Worm (Caenorhabditis elegans) whole organism, L4/young adult: ENCODE results near the gene F44D12.6.

ENCODE experiments used
- W03F9.2 ChIP-seq: fragments of 150-350 bp; optimal IDR thresholded peaks from 2 replicates; lab custom pipeline; 2014; ENCODE audit warnings: missing biosample characterization, missing genetic modification characterization
- dao-5 ChIP-seq: sonication (generic microtip); optimal IDR thresholded peaks from 2 replicates; lab custom pipeline; 2016; ENCODE audit warnings: missing genotype, missing genetic modification characterization, moderate library complexity, missing compliant biosample characterization
- him-1 ChIP-seq: sonication (generic microtip); optimal IDR thresholded peaks from 2 replicates; lab custom pipeline; 2016; ENCODE audit warnings: missing genotype, missing genetic modification reagents, missing genetic modification characterization, missing compliant biosample characterization

The F44D12.6 gene

DNA sequence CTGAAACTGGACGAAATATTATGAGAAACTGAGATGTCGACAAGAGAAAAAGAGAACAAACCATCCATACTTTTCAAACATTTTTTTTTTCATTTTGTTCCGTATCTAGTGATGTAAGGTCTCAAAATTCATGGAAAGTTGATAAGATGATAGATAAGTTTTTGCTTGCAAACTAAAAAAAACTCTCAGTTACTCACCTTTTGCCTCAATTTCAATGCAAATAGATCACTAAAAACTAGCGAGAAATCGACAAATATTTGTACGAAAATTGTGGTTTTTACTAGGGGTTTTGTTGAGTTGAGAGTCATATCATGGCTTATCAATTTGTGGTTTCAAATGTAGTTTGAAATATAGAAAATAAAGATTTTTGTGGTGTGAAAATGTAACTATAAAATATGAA lies 27.6 kb downstream of the F44D12.6 start:
- no peak for TF ChIP-seq dao-5
- TF ChIP-seq him-1 (tag; lab: Kevin White, UChicago) = no peak
- TF ChIP-seq W03F9.2 = no peak

DNA sequence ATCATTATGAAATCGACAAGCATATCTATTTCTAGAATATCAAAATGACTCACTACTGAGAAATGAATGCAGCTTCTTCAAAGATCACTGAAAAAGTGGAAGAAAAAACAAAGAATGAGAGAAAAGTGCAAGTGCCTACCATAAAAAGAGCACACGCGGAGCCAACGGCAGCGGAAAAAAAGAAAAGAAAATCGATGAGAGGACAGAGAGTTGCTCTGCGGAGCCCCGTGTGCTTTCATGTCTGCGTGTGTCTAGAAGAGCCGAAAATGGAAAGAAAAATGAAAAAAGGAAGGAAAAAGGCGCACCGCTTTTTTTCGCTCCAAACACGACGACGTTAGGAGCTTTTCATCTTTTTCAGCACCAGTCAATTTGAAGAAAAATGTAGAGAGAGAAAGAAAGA lies 29.6 kb downstream of the F44D12.6 start, which contains the start of gene ipla-7:
ipla-7 (minus strand) TSS at position 122 of the 400 bp plus-strand sequence.
- TF ChIP-seq W03F9.2 = no peak
- no peak for TF ChIP-seq dao-5
- no peak for TF ChIP-seq him-1 (tag; lab: Kevin White, UChicago)

DNA sequence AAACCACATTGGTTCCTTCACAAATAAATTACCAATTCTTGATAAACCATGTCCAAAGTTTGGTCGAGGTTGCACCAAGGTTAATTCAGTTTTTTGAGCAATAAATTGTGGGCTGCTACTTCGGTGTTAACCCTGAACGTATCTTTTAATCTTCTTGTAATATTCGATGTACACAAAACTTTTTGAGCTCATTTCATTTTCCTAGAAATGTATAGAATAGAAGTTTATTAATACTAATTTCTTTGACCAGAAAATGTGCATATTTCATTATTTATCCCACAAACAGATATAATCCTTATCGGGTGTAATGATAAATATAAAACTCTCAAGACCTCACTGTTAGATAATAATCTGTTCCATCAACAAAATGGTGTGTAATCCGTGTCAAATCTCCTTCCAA lies 30.8 kb downstream of the F44D12.6 start:
- TF ChIP-seq W03F9.2 = no peak
- TF ChIP-seq dao-5 = no peak
- no peak for TF ChIP-seq him-1 (tag; lab: Kevin White, UChicago)

DNA sequence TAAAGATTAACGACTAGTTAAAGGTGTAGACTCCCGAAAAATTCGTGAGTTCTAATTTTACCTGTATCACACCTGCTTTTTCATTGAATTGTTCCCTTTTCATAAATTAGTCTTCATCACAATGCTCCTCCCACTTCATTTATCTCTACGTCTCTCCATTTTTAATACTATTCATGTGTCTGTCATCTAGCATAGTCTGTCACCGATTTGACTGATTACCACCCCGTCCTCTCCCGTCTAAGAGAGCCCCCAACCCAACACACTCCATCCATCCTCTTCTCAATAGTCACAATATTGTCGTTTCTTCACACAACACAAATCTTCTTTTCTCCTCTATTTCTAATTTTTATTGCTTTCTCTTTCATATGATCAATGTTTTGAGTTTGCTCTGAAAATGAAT lies 32.0 kb downstream of the F44D12.6 start:
- no peak for TF ChIP-seq dao-5

DNA sequence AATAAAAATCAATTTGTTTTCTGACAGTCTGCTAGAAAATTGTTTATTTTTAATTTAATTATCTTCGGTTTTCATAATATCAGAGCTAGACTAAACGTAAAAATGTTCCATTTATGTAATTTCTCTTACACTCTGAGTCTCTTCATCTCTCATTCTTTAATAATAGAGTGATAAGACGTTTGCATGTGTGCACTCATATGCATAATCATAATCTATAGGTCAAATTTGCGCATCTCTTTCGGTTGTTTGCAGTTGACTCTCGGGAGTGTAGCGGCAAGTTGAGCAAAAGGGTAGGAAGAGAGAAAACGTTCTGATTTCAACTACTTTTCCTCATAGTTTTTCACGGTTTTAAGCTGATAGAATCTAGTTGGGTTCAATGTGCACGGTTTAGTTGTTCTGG lies 33.3 kb downstream of the F44D12.6 start:
- TF ChIP-seq W03F9.2 = no peak
- TF ChIP-seq dao-5 = no peak
- no peak for TF ChIP-seq him-1 (tag; lab: Kevin White, UChicago)

DNA sequence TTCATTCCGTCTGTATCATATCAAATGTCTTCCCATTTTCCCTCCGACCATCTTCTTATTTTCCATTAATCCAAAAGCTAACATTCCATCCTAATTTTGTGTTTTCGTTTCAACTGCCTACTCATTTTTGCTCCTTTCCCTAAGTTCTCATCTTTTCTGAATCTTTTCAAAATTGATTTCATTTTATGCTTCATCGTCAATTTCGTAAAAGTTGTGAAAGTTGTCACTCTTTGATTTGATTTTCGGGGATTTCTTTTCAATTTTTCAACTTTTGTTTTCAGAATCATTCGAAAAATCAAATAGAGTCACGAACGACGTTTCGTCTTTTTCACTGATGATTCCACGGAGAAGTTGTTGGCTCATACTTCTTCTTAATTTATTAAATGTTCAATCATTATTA lies 34.4 kb downstream of the F44D12.6 start, which contains the start of gene cwn-2:
cwn-2 (plus strand) TSS at position 276 of the 400 bp plus-strand sequence.
- TF ChIP-seq W03F9.2 (no peak), dao-5 (no peak), him-1 (tag; lab: Kevin White, UChicago) (no peak)

DNA sequence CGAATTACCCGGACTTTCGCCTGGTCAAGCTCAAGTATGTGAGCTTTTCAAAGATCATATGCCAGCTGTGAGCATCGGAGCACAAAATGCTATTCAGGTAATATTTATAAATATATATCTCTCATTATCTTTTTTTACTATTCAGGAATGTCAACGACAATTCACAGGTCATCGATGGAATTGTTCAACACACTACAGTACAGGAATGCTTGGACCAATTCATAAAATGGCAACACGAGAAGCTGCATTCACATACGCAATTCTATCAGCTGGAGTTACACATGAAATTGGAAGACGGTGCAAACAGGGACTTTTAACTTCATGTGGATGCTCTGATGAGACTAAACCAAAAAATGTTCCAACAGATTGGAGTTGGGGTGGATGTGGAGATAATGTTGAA lies 35.1 kb downstream of the F44D12.6 start:
- TF ChIP-seq W03F9.2 (no peak), dao-5 (no peak), him-1 (tag; lab: Kevin White, UChicago) (no peak)

DNA sequence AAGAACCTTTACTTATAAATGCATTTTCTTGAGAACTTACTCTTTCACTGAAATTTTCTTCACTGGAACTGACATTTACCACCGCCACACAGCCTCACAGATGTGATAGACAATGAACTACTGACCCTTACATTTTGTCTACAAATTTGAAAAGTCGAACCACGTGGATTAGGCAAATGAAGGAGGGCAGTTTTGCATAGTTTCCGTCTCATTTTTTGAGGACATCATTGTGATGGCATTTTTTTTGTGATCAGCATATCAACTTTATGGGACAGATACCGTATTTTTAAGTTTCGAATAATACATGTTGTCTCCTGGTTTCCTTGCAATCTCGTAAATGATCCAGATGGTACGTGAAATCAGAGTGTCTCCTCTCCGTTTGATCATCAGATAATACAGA lies 39.4 kb downstream of the F44D12.6 start, which contains the start of gene W01B6.3:
W01B6.3 (minus strand) TSS at position 101 of the 400 bp plus-strand sequence.
- TF ChIP-seq him-1 (tag; lab: Kevin White, UChicago) (no peak), W03F9.2 (no peak), dao-5 (no peak)

DNA sequence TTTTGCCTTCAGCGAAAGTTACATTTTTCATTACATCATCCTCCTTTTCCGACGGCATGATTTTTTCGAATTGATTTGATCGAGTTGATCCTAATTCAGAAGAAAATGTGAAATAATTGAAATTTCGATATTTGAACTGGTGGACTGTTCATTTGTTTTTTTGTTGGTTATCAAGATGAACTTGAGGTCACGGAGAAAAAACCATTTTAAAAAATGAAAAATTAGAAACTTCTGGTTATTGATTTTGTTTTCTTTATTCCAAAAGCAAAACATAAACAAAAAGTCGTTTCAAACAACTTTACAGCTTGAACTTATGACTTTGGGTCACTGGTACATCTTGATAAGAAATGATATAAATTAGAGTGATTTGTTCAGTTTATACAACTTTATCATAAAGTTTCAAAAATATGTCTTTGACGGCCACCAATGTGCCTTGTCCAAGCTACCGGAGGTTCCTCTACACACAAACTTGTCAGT lies 41.9 kb downstream of the F44D12.6 start, which contains the start of the genes ttbk-4 and W01B6.4:
ttbk-4 (minus strand) TSS at position 101 of the 477 bp plus-strand sequence.
W01B6.4 (plus strand) TSS at position 427 of the 477 bp plus-strand sequence.
- TF ChIP-seq dao-5 (no peak), W03F9.2 (no peak), him-1 (tag; lab: Kevin White, UChicago) (no peak)

DNA sequence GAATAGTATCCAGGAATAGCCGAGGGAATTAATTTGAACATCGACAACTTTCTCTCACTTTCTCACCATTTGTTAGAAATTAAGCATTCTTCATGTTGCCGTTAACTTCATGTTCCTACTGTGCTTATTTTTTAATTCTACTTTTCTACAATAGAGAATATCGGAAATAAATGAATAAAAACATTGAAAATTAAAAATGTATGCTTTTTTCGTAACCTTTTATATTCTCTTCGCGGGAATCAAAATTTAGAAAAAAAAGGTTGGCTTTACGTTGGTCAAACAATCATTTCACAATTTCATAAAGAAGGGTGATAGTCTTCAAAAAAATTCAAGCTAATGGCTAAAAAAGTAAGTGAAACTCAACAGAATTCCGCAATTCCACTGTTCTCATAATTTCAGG lies 42.7 kb downstream of the F44D12.6 start, which contains the start of gene W01B6.5:
W01B6.5 (plus strand) TSS at position 301 of the 400 bp plus-strand sequence.
- no peak for TF ChIP-seq dao-5
- TF ChIP-seq W03F9.2 = no peak
- TF ChIP-seq him-1 (tag; lab: Kevin White, UChicago) = no peak

DNA sequence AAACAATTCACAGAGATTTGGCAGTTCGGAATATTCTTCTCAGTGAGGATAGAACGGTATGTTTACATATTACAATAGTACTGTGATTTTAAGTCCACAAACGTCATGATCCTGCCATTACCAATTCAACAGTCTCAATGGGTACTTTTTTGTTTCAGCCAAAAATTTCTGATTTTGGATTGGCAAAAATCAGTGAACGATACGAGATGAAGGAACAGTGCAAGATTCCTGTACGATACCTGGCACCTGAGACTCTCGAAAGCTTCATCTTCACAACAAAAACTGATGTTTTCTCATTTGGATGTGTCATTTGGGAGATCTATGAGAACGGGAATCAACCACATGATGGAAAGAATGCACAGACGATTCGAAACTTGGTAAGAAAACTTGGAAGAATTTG lies 44.9 kb downstream of the F44D12.6 start:
- TF ChIP-seq W03F9.2 (no peak), him-1 (tag; lab: Kevin White, UChicago) (no peak), dao-5 (no peak)

DNA sequence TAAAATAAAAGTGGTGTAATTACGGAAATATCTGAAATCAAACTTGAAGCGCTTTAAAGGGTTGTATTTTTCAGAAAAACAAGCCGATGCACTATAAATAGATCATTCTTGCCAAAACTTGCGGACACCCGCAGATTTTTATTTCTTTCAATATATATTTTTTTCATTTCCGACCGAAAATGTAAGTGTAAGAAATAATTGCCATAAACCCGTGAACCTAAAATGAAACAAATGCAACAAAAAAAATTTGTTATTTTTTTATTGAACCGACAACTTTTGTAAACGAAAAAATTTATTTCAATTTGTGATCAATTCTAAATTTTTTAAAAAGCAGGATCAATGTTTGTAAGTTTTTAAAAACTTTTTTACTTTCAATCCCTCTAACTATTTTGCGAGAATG lies 47.7 kb downstream of the F44D12.6 start, which contains the start of gene W01B6.6:
W01B6.6 (plus strand) TSS at position 301 of the 400 bp plus-strand sequence.
- no peak for TF ChIP-seq dao-5
- no peak for TF ChIP-seq him-1 (tag; lab: Kevin White, UChicago)
- TF ChIP-seq W03F9.2 = no peak
